Fruit fly (Drosophila melanogaster) whole organism, embryonic: ENCODE measurements around the gene Fam92.

ENCODE experiments used
- Bgb ChIP-seq: fragments of 200-800 bp; sonication (Bioruptor generic); IDR thresholded peaks from 2 replicates; pipeline ENCODE4 v1.3.6; 2022; ENCODE audit warnings: missing biosample characterization, missing genetic modification characterization; ENCODE audit not compliant: partially characterized antibody
- C15 ChIP-seq: fragments of 200-800 bp; sonication (Bioruptor generic); IDR thresholded peaks from 3 replicates; pipeline ENCODE4 v1.3.6; 2022; ENCODE audit warnings: missing biosample characterization, missing genetic modification characterization
- CG10147 ChIP-seq: fragments of 200-800 bp; sonication (Bioruptor generic); optimal IDR thresholded peaks from 2 replicates; lab custom pipeline; 2019; ENCODE audit warnings: missing biosample characterization, mild to moderate bottlenecking, missing genetic modification characterization, moderate library complexity
- CG10462 ChIP-seq: fragments of 200-800 bp; sonication (Bioruptor generic); optimal IDR thresholded peaks from 2 replicates; lab custom pipeline; 2016; ENCODE audit warnings: missing biosample characterization, missing genetic modification characterization
- CG12071 ChIP-seq: fragments of 200-800 bp; sonication (Bioruptor generic); optimal IDR thresholded peaks from 3 replicates; lab custom pipeline; 2018; ENCODE audit warnings: missing biosample characterization, mild to moderate bottlenecking, missing genetic modification characterization
- CG1233 ChIP-seq: fragments of 200-800 bp; sonication (Bioruptor generic); optimal IDR thresholded peaks from 4 replicates; lab custom pipeline; 2018; ENCODE audit warnings: missing biosample characterization, mild to moderate bottlenecking, missing genetic modification characterization
- CG12744 ChIP-seq: fragments of 200-800 bp; sonication (Bioruptor generic); optimal IDR thresholded peaks from 2 replicates; lab custom pipeline; 2016; ENCODE audit warnings: missing biosample characterization, missing genetic modification characterization
- CG13296 ChIP-seq: fragments of 200-800 bp; sonication (Bioruptor generic); optimal IDR thresholded peaks from 3 replicates; lab custom pipeline; 2018; ENCODE audit warnings: missing biosample characterization, mild to moderate bottlenecking, missing genetic modification characterization
- CG14965 ChIP-seq: fragments of 200-800 bp; sonication (Bioruptor generic); optimal IDR thresholded peaks from 2 replicates; lab custom pipeline; 2016; ENCODE audit warnings: missing biosample characterization, missing genetic modification characterization, borderline replicate concordance
- CG17912 ChIP-seq: fragments of 200-800 bp; sonication (Bioruptor generic); optimal IDR thresholded peaks from 2 replicates; lab custom pipeline; 2018; ENCODE audit warnings: missing biosample characterization, mild to moderate bottlenecking, missing genetic modification characterization
- CG18011 ChIP-seq: fragments of 200-800 bp; sonication (Bioruptor generic); optimal IDR thresholded peaks from 2 replicates; lab custom pipeline; 2017; ENCODE audit warnings: missing biosample characterization, missing genetic modification characterization, mild to moderate bottlenecking, moderate library complexity, missing genotype
- CG2116 ChIP-seq: fragments of 200-800 bp; sonication (Bioruptor generic); optimal IDR thresholded peaks from 3 replicates; lab custom pipeline; 2018; ENCODE audit warnings: missing biosample characterization, mild to moderate bottlenecking, missing genetic modification characterization
- CG2678 ChIP-seq: fragments of 200-800 bp; sonication (Bioruptor generic); optimal IDR thresholded peaks from 3 replicates; lab custom pipeline; 2019; ENCODE audit warnings: missing biosample characterization, mild to moderate bottlenecking, missing genetic modification characterization, moderate library complexity
- CG30431 ChIP-seq: fragments of 200-800 bp; sonication (Bioruptor generic); optimal IDR thresholded peaks from 2 replicates; lab custom pipeline; 2017; ENCODE audit warnings: missing biosample characterization, missing genetic modification characterization
- CG4282 ChIP-seq: fragments of 200-800 bp; sonication (Bioruptor generic); optimal IDR thresholded peaks from 2 replicates; lab custom pipeline; 2016; ENCODE audit warnings: missing biosample characterization, missing genetic modification characterization
- CG6175 ChIP-seq: fragments of 200-800 bp; sonication (Bioruptor generic); IDR thresholded peaks from 3 replicates; pipeline ENCODE4 v1.3.6; 2022; ENCODE audit warnings: missing biosample characterization, missing genetic modification characterization
- CG6854 ChIP-seq: fragments of 200-800 bp; sonication (Bioruptor generic); optimal IDR thresholded peaks from 3 replicates; lab custom pipeline; 2017; ENCODE audit warnings: missing biosample characterization, mild to moderate bottlenecking, missing genetic modification characterization
- CG7372 ChIP-seq: fragments of 200-800 bp; sonication (Bioruptor generic); IDR thresholded peaks from 2 replicates; pipeline ENCODE4 v1.3.6; 2022; ENCODE audit warnings: missing biosample characterization, missing genetic modification characterization
- CG8290 ChIP-seq, 3 experiments: fragments of 200-800 bp; sonication (Bioruptor generic); optimal IDR thresholded peaks; 2 replicates each; lab custom pipeline; 2016 to 2019; ENCODE audit warnings: missing biosample characterization in 3 of 3, missing genetic modification characterization in 3 of 3, mild to moderate bottlenecking in 2 of 3, moderate library complexity in 1 of 3
- CG8924 ChIP-seq: fragments of 200-800 bp; optimal IDR thresholded peaks from 3 replicates; lab custom pipeline; 2019; ENCODE audit warnings: missing biosample characterization, mild to moderate bottlenecking, missing genetic modification characterization, moderate library complexity
- D ChIP-seq, 2 experiments: fragments of 200-800 bp in 1 of 2; fragments of >200 bp in 1 of 2; sonication (Bioruptor generic) in 1 of 2; optimal IDR thresholded peaks; 2 replicates in 1 of 2; 3 replicates in 1 of 2; lab custom pipeline; 2017; ENCODE audit warnings: mild to moderate bottlenecking in 1 of 2, missing biosample characterization in 1 of 2, missing genetic modification characterization in 1 of 2, missing genetic modification reagents in 1 of 2
- Dip3 ChIP-seq: fragments of 200-800 bp; sonication (Bioruptor generic); optimal IDR thresholded peaks from 3 replicates; lab custom pipeline; 2016; ENCODE audit warnings: missing biosample characterization, missing genetic modification characterization
- Dll ChIP-seq: fragments of 200-800 bp; sonication (Bioruptor generic); IDR thresholded peaks from 4 replicates; pipeline ENCODE4 v1.3.6; 2022; ENCODE audit warnings: missing biosample characterization, missing genetic modification characterization; ENCODE audit not compliant: partially characterized antibody
- Dp ChIP-seq: fragments of 200-800 bp; sonication (Bioruptor generic); optimal IDR thresholded peaks from 2 replicates; lab custom pipeline; 2018; ENCODE audit warnings: missing biosample characterization, mild to moderate bottlenecking, missing genetic modification characterization, moderate library complexity
- Ets97D ChIP-seq: fragments of 200-800 bp; sonication (Bioruptor generic); optimal IDR thresholded peaks from 3 replicates; lab custom pipeline; 2016; ENCODE audit warnings: missing biosample characterization, missing genetic modification characterization
- HLH3B ChIP-seq: fragments of 200-800 bp; sonication (Bioruptor generic); IDR thresholded peaks from 2 replicates; pipeline ENCODE4 v1.3.6; 2022; ENCODE audit warnings: missing biosample characterization, missing genetic modification characterization
- MTF-1 ChIP-seq: fragments of 200-800 bp; sonication (Bioruptor generic); optimal IDR thresholded peaks from 2 replicates; lab custom pipeline; 2018; ENCODE audit warnings: missing biosample characterization, mild to moderate bottlenecking, missing genetic modification characterization, borderline replicate concordance
- NC2α ChIP-seq: fragments of 200-800 bp; sonication (Bioruptor generic); optimal IDR thresholded peaks from 2 replicates; lab custom pipeline; 2016; ENCODE audit warnings: missing biosample characterization, missing genetic modification characterization
- Spps ChIP-seq: fragments of 200-800 bp; sonication (Bioruptor generic); optimal IDR thresholded peaks from 2 replicates; lab custom pipeline; 2018; ENCODE audit warnings: missing biosample characterization, mild to moderate bottlenecking, missing genetic modification characterization
- ara ChIP-seq: fragments of 200-800 bp; sonication (Bioruptor generic); IDR thresholded peaks from 2 replicates; pipeline ENCODE4 v1.3.6; 2022; ENCODE audit warnings: missing biosample characterization, missing genetic modification characterization
- bsh ChIP-seq, 2 experiments: fragments of 200-800 bp; sonication (Bioruptor generic); optimal IDR thresholded peaks; 2 replicates each; lab custom pipeline; 2017 to 2018; ENCODE audit warnings: mild to moderate bottlenecking in 2 of 2, missing biosample characterization in 2 of 2, missing genetic modification characterization in 2 of 2, moderate library complexity in 1 of 2
- cad ChIP-seq: fragments of >200 bp; optimal IDR thresholded peaks from 2 replicates; lab custom pipeline; 2017; ENCODE audit warnings: missing biosample characterization, missing genetic modification characterization
- dpn ChIP-seq, 2 experiments: fragments of 200-800 bp; sonication (Bioruptor generic); optimal IDR thresholded peaks; 3 replicates each; lab custom pipeline; 2016; ENCODE audit warnings: missing biosample characterization in 2 of 2, missing genetic modification characterization in 2 of 2
- ems ChIP-seq: fragments of 200-800 bp; sonication (Bioruptor generic); optimal IDR thresholded peaks from 3 replicates; lab custom pipeline; 2016; ENCODE audit warnings: missing biosample characterization, missing genetic modification characterization
- exex ChIP-seq: fragments of 200-800 bp; sonication (Bioruptor generic); optimal IDR thresholded peaks from 4 replicates; lab custom pipeline; 2018; ENCODE audit warnings: missing biosample characterization, mild to moderate bottlenecking, missing genetic modification characterization, moderate library complexity
- gcm ChIP-seq: fragments of 200-800 bp; sonication (Bioruptor generic); optimal IDR thresholded peaks from 2 replicates; lab custom pipeline; 2019; ENCODE audit warnings: missing biosample characterization, mild to moderate bottlenecking, missing genetic modification characterization, moderate library complexity
- grn ChIP-seq: fragments of 200-800 bp; sonication (Bioruptor generic); optimal IDR thresholded peaks from 3 replicates; lab custom pipeline; 2017; ENCODE audit warnings: missing biosample characterization, missing genetic modification characterization
- gsb-n ChIP-seq: fragments of 200-800 bp; sonication (Bioruptor generic); optimal IDR thresholded peaks from 3 replicates; lab custom pipeline; 2018; ENCODE audit warnings: missing biosample characterization, mild to moderate bottlenecking, missing genetic modification characterization
- h ChIP-seq: fragments of >200 bp; optimal IDR thresholded peaks from 2 replicates; lab custom pipeline; 2017
- hbn ChIP-seq: fragments of 200-800 bp; sonication (Bioruptor generic); IDR thresholded peaks from 2 replicates; pipeline ENCODE4 v1.3.6; 2022; ENCODE audit warnings: missing biosample characterization, missing genetic modification characterization; ENCODE audit not compliant: partially characterized antibody
- kni ChIP-seq: fragments of 200-800 bp; sonication (Bioruptor generic); optimal IDR thresholded peaks from 3 replicates; lab custom pipeline; 2017; ENCODE audit warnings: mild to moderate bottlenecking, missing biosample characterization, missing genetic modification reagents, missing genetic modification characterization
- odd ChIP-seq: fragments of 200-800 bp; sonication (Bioruptor generic); optimal IDR thresholded peaks from 2 replicates; lab custom pipeline; 2017; ENCODE audit warnings: missing biosample characterization, mild to moderate bottlenecking, missing genetic modification characterization
- p53 ChIP-seq: fragments of 200-800 bp; sonication (Bioruptor generic); optimal IDR thresholded peaks from 2 replicates; lab custom pipeline; 2016; ENCODE audit warnings: missing biosample characterization, missing genetic modification characterization
- pfk ChIP-seq: fragments of 200-800 bp; sonication (Bioruptor generic); optimal IDR thresholded peaks from 2 replicates; lab custom pipeline; 2018; ENCODE audit warnings: missing biosample characterization, mild to moderate bottlenecking, missing genetic modification characterization, moderate library complexity
- psq ChIP-seq: fragments of 200-800 bp; sonication (Bioruptor generic); optimal IDR thresholded peaks from 2 replicates; lab custom pipeline; 2017; ENCODE audit warnings: missing biosample characterization, missing genetic modification characterization
- pum ChIP-seq: fragments of 200-800 bp; sonication (Bioruptor generic); optimal IDR thresholded peaks from 2 replicates; lab custom pipeline; 2016; ENCODE audit warnings: missing biosample characterization, missing genetic modification characterization
- repo ChIP-seq: fragments of 200-800 bp; sonication (Bioruptor generic); optimal IDR thresholded peaks from 2 replicates; lab custom pipeline; 2016; ENCODE audit warnings: missing biosample characterization, missing genetic modification characterization
- rib ChIP-seq: fragments of 200-800 bp; sonication (Bioruptor generic); IDR thresholded peaks from 2 replicates; pipeline ENCODE4 v1.3.6; 2022; ENCODE audit warnings: missing biosample characterization, missing genetic modification characterization
- slou ChIP-seq: fragments of 200-800 bp; sonication (Bioruptor generic); optimal IDR thresholded peaks from 3 replicates; lab custom pipeline; 2016; ENCODE audit warnings: missing biosample characterization, missing genetic modification characterization
- unc-4 ChIP-seq: fragments of 200-800 bp; sonication (Bioruptor generic); IDR thresholded peaks from 2 replicates; pipeline ENCODE4 v1.3.6; 2022; ENCODE audit warnings: missing biosample characterization, missing genetic modification characterization; ENCODE audit not compliant: partially characterized antibody
- vfl ChIP-seq: fragments of 200-800 bp; sonication (Bioruptor generic); optimal IDR thresholded peaks from 2 replicates; lab custom pipeline; 2016; ENCODE audit warnings: missing biosample characterization, missing genetic modification characterization

Fam92 gene

DNA sequence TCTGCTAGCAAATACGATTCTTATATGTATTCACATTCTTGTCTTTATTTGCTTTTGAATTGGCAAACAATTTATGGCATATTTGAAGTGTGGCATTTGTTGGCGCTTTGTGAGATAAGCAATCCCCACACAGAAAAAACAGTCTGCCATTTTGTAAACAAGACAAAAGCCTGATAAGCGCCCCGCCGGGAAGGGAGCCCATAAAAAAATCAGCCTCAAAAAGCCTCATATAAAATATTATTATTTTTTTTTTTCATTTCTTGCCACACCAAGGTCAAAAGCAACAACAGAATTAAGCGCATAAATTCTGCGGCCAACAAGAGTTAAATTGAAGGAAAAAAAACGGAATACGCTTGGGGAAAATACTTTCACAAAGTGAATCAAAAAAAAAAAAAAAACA, 50.6 kb downstream of the Fam92 start (continued):
- TF ChIP-seq gcm (GFP tag; lab: Kevin White, UChicago) (no peak), Bgb (no peak), CG12071 (peak; percentile 68), Dip3 (GFP tag; lab: Kevin White, UChicago) (no peak), CG8924 (tag; lab: Kevin White, UChicago) (no peak), pum (GFP tag; lab: Kevin White, UChicago) (no peak), h (lab: Kevin White, UChicago) (no peak), CG4282 (GFP tag; lab: Kevin White, UChicago) (no peak), hbn (GFP tag; lab: Robert Waterston, UW) (no peak), CG18011 (GFP tag; lab: Kevin White, UChicago) (no peak), pfk (GFP tag; lab: Kevin White, UChicago) (peak; percentile 10), exex (tag; lab: Kevin White, UChicago) (peak; percentile 79), CG8290 (GFP tag; optimal IDR thresholded peaks at IDR 0.05; lab: Kevin White, UChicago) (no peak), CG8290 (tag; optimal IDR thresholded peaks at IDR 0.05; lab: Kevin White, UChicago) (peak in 1 of 2 experiments; percentile 64), slou (GFP tag; lab: Kevin White, UChicago) (no peak), repo (no peak), ara (no peak), CG2116 (GFP tag; lab: Kevin White, UChicago) (no peak), CG6175 (no peak), dpn (GFP tag; optimal IDR thresholded peaks at IDR 0.05; lab: Kevin White, UChicago) (no peak), ems (no peak), CG14965 (GFP tag; lab: Kevin White, UChicago) (no peak), cad (GFP tag; lab: Kevin White, UChicago) (no peak), bsh (GFP tag; optimal IDR thresholded peaks at IDR 0.05; lab: Kevin White, UChicago) (no peak), odd (GFP tag; lab: Kevin White, UChicago) (peak; percentile 42), NC2α (GFP tag; lab: Kevin White, UChicago) (no peak), Dll (GFP tag; lab: Robert Waterston, UW) (no peak), CG30431 (GFP tag; lab: Kevin White, UChicago) (no peak), CG12744 (GFP tag; lab: Kevin White, UChicago) (no peak), p53 (no peak), psq (GFP tag; lab: Kevin White, UChicago) (no peak), Spps (no peak), D (optimal IDR thresholded peaks at IDR 0.05; lab: Kevin White, UChicago) (no peak), D (GFP tag; optimal IDR thresholded peaks at IDR 0.05; lab: Kevin White, UChicago) (no peak), CG17912 (no peak), CG6854 (no peak), grn (GFP tag; lab: Kevin White, UChicago) (no peak), CG10462 (GFP tag; lab: Kevin White, UChicago) (no peak), Ets97D (GFP tag; lab: Kevin White, UChicago) (no peak), Dp (no peak), unc-4 (GFP tag; lab: Robert Waterston, UW) (no peak), MTF-1 (peak; percentile 49), CG2678 (tag; lab: Kevin White, UChicago) (peak; percentile 72), C15 (GFP tag; lab: Robert Waterston, UW) (no peak), HLH3B (GFP tag; lab: Robert Waterston, UW) (no peak), gsb-n (tag; lab: Kevin White, UChicago) (no peak), rib (GFP tag; lab: Robert Waterston, UW) (peak; percentile 73), CG7372 (GFP tag; lab: Robert Waterston, UW) (no peak), kni (no peak), vfl (GFP tag; lab: Kevin White, UChicago) (peak; percentile 19), CG10147 (peak; percentile 9), CG13296 (GFP tag; lab: Kevin White, UChicago) (peak; percentile 83), CG1233 (peak; percentile 15)
